Fruit fly (Drosophila melanogaster) S2 (cell line): ENCODE results near the gene CG43322.

Experiments
- CG8478 ChIP-seq: fragments of >200 bp; optimal IDR thresholded peaks from 2 replicates; lab custom pipeline; 2018
- CTCF ChIP-seq, 2 experiments: fragments of >200 bp; optimal IDR thresholded peaks; 2 replicates each; lab custom pipeline; 2018

CG43322 gene

DNA sequence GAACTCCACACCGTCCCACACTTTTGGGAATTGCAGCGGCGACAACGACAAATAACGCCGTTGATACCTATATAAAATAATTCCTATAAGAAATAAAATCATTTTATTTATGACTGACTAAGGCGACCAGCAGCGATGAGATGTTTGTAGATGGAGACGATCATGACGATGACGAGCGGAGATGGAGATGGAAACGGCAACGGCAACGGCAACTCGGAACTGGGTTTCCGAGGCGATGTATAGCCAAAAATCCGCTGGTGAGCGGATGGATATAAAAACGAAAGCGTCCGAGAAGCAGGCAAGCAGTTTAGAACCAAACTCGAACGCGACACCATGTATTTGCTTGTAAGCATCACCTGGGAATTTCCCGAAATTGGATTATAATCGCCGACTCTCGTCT, 8.2 kb downstream of the CG43322 start, which contains the start of gene Pcp:
Gene Pcp, plus strand, starts transcription at position 301 of the 400 bp plus-strand sequence.
- TF ChIP-seq CG8478 (lab: Kevin White, UChicago): no peak
- TF ChIP-seq CTCF (optimal IDR thresholded peaks at IDR 0.05; lab: Kevin White, UChicago): no peak

DNA sequence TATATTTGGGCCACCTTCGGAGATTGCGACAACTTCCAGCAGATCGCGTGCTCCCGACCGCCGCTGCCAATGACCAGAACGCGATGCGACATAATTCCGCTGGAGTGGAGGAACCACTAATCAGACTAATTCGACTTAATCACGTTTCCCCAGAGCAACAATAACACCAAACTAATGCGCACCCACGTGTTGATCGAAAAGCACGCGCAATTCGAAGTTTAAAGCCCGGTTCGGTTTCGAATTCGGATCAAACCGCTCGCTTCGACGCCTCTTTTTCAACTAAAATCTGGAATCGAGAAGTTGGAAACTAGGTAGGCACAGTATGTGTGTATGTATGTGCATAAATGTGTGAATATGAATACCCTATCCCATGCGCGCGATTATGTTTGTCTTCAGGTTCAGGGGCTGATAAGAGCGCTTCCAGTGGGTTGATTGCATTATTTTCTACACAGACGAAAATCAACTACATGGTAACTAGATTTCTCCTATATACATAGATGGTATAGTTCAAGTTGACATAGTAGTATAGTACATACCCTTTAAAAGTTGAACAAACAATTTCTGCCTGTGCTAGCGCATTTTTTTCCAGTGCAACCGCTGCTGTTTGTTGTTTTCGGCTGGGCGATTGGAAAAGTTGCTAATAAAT, 10.5 kb downstream of the CG43322 start, which contains the start of gene Gart:
Gene Gart, minus strand, starts transcription at position 285 of the 646 bp plus-strand sequence.
- TF ChIP-seq CG8478 (lab: Kevin White, UChicago) (no peak), CTCF (optimal IDR thresholded peaks at IDR 0.05; lab: Kevin White, UChicago) (no peak)

DNA sequence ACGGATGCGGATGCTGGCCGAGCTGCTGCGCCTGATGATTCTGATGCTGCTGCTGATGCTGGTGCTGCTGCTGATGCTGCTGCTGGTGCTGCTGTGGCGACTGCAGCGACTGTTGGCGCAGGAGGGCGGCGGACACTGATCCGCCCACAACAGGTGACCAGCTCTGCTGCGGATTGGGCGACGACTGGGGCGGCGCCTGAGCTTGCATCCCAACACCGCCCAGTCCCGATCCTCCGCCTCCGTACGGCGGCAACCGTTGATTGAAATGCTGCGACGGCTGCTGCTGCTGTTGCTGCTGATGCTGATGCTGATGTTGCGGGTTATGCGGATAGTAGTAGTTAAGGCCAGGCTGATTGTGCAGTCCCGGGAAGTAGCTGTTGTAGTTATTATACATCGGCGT, 12.1 kb downstream of the CG43322 start:
- TF ChIP-seq CTCF (optimal IDR thresholded peaks at IDR 0.05; lab: Kevin White, UChicago) (no peak), CG8478 (lab: Kevin White, UChicago) (no peak)

DNA sequence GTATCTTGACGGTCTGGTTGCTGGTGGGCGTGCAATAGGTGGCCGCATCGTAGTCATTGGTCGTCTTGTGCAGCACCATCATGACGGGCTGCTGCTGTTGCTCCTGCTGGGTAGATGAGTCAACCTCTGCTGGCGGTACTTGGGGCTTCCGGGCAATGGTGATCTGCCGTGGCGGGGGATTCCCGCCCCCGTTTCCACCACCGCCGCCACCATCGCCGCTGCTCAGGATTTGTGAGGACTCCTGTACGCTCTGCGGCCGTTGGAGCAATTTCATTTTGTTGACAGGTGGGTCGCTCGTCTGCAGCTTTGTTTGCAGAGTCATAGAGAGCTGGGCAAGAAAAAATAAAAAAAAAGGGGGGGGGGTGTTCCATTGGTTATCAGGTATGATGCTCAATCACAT, 13.1 kb downstream of the CG43322 start:
- TF ChIP-seq CTCF (optimal IDR thresholded peaks at IDR 0.05; lab: Kevin White, UChicago) (no peak), CG8478 (lab: Kevin White, UChicago) (no peak)

DNA sequence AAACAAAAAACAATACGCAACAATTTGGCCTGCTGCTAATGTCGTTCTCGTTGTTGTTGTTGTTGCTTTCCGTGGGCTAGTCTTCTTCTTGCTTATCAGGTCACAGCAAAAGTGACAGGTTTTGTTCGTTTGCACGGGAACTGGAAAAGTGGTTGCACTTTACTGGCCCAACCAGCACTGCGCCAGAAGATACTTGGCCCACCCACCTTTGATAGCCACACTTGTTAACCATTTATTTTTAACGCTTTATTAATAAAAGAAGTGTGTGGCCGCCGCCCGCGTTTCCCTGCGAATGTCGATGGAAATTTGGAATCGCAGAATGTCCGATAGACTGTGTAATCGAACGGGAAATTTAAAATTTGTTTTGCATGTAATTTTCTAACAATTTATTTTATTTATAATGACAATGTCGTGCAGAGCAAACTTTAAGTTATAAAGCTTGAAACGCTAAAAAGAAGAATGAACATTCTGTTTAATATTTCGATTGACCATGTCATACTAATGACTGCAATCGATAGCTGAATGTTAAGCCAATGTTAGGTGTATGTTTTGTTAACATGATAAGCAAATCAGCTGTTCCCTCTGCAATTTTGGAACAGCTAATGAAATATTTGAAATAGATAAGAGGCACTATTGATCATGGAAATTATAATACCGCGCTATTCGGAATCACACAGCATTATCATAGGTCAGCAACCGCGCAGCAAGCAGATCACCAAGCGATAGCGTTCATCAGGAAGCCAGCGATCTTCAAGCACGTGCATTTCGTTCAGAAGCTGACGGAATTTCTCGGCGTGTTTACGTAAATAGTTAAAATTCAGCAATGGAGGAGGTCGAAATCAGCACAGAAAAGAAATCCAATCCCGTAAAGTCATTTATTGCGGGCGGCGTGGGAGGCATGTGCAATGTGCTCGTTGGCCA, 14.1 kb downstream of the CG43322 start, which contains the start of the genes CG31908 and MME1:
Gene CG31908, minus strand, starts transcription at position 402 of the 921 bp plus-strand sequence.
Gene MME1, plus strand, starts transcription at position 539 of the 921 bp plus-strand sequence.
- TF ChIP-seq CG8478 (lab: Kevin White, UChicago) (no peak), CTCF (optimal IDR thresholded peaks at IDR 0.05; lab: Kevin White, UChicago) (no peak)

DNA sequence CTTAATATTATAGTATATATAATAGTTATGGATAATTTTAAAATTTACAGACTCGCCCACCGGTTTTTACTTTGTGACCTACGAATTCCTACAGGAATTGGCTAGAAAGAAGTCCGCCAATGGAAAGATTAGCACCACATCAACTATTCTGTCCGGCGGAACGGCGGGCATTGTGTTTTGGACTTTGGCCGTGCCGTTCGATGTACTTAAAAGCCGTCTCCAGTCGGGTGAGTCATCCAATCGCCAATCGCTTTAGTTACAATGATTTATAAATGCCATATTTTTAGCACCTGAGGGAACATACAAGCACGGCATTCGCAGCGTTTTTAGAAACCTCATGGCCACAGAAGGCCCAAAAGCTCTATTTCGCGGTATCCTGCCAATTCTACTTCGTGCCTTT, 15.2 kb downstream of the CG43322 start:
- no peak for TF ChIP-seq CTCF (optimal IDR thresholded peaks at IDR 0.05; lab: Kevin White, UChicago)

DNA sequence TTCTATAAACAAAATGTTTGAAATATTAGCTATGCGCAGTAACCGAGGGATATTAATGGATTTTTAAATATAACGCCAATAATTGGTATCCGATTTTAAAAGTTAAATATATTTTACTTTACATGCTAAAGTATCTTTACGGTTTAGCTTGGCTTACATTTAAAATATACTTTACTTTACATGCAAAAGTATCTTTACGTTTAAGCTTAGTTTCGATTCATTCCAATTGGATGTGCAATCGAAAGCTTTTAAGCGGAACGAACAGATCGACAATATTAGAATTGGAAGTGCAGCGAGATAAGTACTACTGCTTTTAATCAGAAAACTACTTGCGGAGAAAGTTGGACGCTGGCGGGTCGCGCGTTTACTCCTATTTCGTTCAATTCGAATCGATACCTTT, 15.8 kb downstream of the CG43322 start:
- TF ChIP-seq CG8478 (lab: Kevin White, UChicago) (no peak), CTCF (optimal IDR thresholded peaks at IDR 0.05; lab: Kevin White, UChicago) (no peak)

DNA sequence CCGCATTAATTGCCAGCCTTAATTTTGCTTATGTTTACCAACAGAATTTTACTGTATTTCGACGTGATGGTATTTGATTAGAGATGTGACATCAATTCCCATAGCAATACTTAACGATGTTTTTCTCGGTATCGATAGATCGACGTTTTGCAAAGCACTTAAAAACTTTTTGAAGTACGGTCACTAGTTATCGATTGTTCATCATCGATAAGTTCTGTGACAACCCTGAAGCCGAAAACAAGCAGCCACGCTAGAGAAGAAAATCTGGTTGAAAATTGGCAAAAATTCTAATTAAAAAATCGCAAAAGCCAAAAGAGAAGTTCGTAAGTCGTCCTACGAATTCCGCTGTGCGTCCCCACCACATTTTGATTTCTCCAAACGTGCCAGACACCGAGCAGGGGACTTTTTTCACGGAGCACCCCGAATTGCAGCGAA, 19.3 kb downstream of the CG43322 start, which contains the start of the genes Rab30 and Caper:
Gene Rab30, minus strand, starts transcription at position 90 of the 435 bp plus-strand sequence.
Gene Caper, plus strand, starts transcription at position 205 of the 435 bp plus-strand sequence.
- TF ChIP-seq CG8478 (lab: Kevin White, UChicago) (no peak), CTCF (optimal IDR thresholded peaks at IDR 0.05; lab: Kevin White, UChicago) (peak in 1 of 2 experiments; percentile 32)

DNA sequence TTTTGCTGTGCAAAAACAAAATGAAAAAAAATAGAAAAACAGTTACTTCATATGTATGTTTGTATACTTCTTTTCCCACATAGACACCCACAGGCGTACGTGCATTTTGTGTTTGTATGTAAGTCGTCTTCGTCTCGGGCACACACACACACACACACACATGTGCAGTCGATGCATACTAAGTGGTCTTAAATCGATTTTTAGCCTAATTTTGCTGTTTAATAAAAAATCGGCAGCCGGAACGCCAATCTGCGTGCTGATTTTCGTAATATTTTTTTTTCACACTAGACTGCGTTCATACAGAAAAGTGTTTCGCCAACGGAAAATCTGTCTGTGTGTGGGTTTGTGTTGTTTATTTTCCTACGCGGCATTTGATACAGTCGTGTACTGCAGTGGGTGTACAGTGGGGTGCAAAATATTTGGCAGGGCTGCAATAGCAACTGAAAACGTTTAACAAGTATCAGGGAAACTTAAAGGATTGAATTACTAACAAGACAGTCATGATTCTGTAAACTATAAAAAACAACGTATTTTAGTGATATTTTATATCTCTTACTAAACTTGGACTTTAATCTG, 20.0 kb downstream of the CG43322 start:
- TF ChIP-seq CG8478 (lab: Kevin White, UChicago) (no peak), CTCF (optimal IDR thresholded peaks at IDR 0.05; lab: Kevin White, UChicago) (no peak)

DNA sequence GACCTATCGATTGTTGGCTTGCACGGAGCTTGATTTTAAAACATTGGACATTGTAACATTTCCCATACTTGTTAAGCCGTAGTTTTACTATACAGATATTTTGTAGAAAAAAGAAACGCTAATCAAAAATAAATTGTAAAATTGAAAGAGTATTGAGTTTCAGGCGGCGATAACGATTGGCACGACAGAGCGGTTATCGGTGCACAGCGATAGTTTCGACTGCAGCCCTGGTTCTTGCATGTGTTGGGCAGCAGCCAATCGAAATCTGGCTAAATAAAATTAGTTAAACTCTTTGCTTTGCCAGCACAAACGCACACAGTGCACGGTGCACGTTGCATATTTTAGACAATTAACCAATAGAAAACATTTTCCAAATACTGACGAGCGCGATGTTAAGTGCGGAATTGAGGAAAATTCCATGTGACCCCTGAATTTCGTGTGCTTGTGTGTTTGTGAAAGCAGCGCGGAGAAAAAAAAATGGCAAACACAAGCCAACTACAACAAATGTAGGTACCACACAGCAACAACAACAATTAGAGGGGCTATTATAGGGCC, 24.7 kb downstream of the CG43322 start, which contains the start of gene milt:
Gene milt, plus strand, starts transcription at position 51 of the 555 bp plus-strand sequence.
- TF ChIP-seq CTCF (optimal IDR thresholded peaks at IDR 0.05; lab: Kevin White, UChicago) (peak; percentile 14 to 24), CG8478 (lab: Kevin White, UChicago) (no peak)

DNA sequence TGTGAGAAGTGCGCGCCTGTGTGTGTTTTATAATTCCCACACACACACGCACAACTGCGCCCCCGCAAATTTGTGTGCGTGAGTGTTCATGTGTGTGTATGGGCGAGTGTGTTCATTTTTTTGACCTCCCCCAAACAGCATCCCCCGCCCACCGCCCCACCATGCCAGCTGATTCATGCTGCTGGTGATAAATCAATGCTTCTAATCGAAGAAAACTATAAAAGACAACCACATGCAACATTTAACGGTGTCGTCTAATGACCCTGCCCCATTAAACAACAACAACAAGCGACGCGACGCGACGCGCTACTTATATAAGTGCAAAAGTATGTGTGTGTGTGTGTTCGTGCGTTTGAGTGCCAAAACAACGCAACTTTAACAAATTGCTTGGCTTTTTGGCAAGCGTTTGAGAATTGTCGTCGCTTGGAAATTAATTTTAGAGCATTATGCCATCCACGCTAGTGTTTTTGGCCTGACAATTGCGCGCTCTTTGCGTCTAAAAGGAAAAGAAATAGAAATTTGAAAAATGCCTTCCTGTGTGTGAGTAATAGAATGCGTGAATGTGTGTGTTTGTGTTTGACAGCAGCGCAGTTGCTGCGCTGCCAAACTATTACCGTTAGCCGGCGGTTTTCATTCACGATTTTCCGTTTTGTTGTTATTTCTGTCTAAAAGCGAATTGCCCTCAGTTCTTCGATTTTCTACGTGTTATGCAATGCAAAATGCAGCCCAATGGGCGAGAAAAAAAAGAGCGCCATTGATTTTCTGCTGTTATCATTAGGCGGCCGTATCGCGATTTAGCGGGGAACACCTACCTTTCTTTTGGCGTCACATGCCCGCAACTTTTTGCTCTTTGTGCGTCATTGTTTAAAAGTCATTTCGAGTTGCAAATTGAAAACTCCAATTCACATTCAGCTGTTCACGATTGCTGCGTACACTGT, 25.5 kb downstream of the CG43322 start:
- TF ChIP-seq CG8478 (lab: Kevin White, UChicago) (no peak), CTCF (optimal IDR thresholded peaks at IDR 0.05; lab: Kevin White, UChicago) (no peak)

DNA sequence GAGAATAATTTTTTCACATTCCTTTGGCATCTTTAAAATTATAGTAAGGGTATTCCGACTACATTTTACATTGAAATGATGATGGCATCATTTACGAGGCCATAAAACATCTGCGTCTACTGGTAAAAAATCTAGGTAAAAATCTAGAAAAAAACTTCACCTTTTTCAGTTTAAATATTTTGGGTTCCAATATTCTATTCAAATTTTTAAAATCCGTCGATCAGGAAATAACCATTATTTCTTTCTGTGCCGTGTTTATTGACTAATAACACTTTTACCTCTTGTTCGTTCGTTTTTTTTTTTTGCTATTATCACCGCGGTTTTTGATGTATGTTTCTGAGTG, 26.1 kb downstream of the CG43322 start:
- no peak for TF ChIP-seq CG8478 (lab: Kevin White, UChicago)
- no peak for TF ChIP-seq CTCF (optimal IDR thresholded peaks at IDR 0.05; lab: Kevin White, UChicago)

DNA sequence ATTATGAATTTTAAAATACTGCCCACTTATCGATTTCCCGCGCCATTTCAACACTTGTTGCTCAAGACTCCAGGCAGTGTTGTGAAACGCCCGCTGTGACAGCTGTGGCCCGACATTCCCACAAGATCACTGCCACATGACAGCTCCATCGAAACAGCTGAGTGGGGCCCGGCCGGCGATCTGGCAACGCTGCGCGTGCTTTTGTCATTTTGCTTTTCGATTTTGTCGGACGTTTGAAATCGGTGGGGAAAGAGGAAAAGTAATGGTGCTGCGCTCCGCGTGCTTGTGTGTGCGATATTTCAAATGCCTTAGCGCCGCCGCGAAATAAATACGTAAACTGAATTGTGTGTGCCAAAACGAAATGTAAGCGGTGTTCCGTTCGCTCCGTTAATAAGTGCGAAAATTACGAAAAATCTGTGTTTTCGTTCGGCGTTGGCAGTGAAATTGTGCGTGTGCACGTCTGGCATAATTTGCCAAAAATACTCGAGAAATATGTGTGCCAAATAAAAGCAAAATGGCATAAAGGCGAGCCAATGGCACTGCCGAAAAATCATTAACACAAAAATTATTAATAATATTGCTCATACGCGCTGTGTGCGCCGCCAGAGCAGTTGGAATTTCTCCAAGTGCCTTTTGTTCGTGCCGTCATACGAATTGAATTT, 29.1 kb downstream of the CG43322 start:
- TF ChIP-seq CG8478 (lab: Kevin White, UChicago): no peak
- TF ChIP-seq CTCF (optimal IDR thresholded peaks at IDR 0.05; lab: Kevin White, UChicago): no peak
